Worm (Caenorhabditis elegans): ENCODE results near the gene twk-33.

Gene twk-33

DNA sequence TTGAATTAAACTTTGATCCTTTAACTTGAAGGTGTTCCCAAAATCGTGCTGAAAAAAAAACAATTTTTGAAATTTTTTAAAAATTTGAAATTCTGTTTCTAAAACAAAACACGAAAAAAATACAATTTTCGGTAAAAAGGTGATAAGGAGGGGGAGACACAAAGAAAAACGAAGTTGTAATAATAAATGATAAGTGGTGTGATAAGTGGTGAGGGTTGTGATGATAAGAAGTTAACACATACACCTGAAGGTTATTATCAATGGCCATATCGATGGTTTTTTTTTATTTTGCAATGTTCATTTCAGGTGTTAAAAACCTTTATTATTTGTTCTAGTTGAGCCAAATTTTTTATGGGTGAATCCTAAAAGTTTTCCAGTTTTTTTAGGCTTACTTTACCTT lies at the start of gene twk-33:
twk-33 (minus strand) TSS at position 48 of the 400 bp plus-strand sequence.
- TF ChIP-seq dmd-4 (tag; optimal IDR thresholded peaks at IDR 0.05) = no peak
- no peak for TF ChIP-seq ztf-4 (tag; optimal IDR thresholded peaks at IDR 0.05)
- no peak for TF ChIP-seq C34F6.9 (tag; optimal IDR thresholded peaks at IDR 0.05)
- TF ChIP-seq unc-39 (tag; optimal IDR thresholded peaks at IDR 0.05) = no peak
- no peak for TF ChIP-seq lsy-2 (tag; optimal IDR thresholded peaks at IDR 0.05)
- TF ChIP-seq ztf-11 (tag; optimal IDR thresholded peaks at IDR 0.05) = no peak
- TF ChIP-seq ama-1 (optimal IDR thresholded peaks at IDR 0.05) = no peak
- TF ChIP-seq fos-1 (tag; optimal IDR thresholded peaks at IDR 0.05) = peak; percentile 91
- no peak for TF ChIP-seq Y55F3AM.14 (GFP tag; optimal IDR thresholded peaks at IDR 0.05)
- TF ChIP-seq nhr-237 (tag; optimal IDR thresholded peaks at IDR 0.05) = no peak
- no peak for TF ChIP-seq mbf-1 (tag; optimal IDR thresholded peaks at IDR 0.05)
- TF ChIP-seq elt-1 (tag; optimal IDR thresholded peaks at IDR 0.05) = no peak
- peak; percentile 15 for TF ChIP-seq crh-2 (tag; optimal IDR thresholded peaks at IDR 0.05)
- no peak for TF ChIP-seq F13H6.1 (tag; optimal IDR thresholded peaks at IDR 0.05)
- no peak for TF ChIP-seq R02D3.7 (tag; optimal IDR thresholded peaks at IDR 0.05)
- no peak for TF ChIP-seq ceh-16 (tag; optimal IDR thresholded peaks at IDR 0.05)
- TF ChIP-seq nhr-25 (tag; optimal IDR thresholded peaks at IDR 0.05) = no peak
- peak; percentile 51 for TF ChIP-seq gmeb-1 (tag; optimal IDR thresholded peaks at IDR 0.05)
- no peak for TF ChIP-seq unc-55 (GFP tag; optimal IDR thresholded peaks at IDR 0.05)
- TF ChIP-seq mdl-1 (tag; optimal IDR thresholded peaks at IDR 0.05) = no peak

ce11 chrV:17755592-17755991 lies 41.4 kb upstream of the twk-33 start, which contains the start of gene pgp-9:
pgp-9 (plus strand) TSS chrV:17755892.
- TF ChIP-seq fos-1 (tag; optimal IDR thresholded peaks at IDR 0.05) (no peak), nhr-23 (tag; optimal IDR thresholded peaks at IDR 0.05) (no peak), ceh-16 (tag; optimal IDR thresholded peaks at IDR 0.05) (no peak), R02D3.7 (tag; optimal IDR thresholded peaks at IDR 0.05) (no peak), peb-1 (tag; optimal IDR thresholded peaks at IDR 0.05) (no peak), unc-39 (tag; optimal IDR thresholded peaks at IDR 0.05) (no peak), lin-11 (tag; optimal IDR thresholded peaks at IDR 0.05) (no peak), nhr-25 (tag; optimal IDR thresholded peaks at IDR 0.05) (no peak), mbf-1 (tag; optimal IDR thresholded peaks at IDR 0.05) (no peak), nhr-12 (tag; optimal IDR thresholded peaks at IDR 0.05) (no peak), sma-3 (GFP tag; optimal IDR thresholded peaks at IDR 0.05) (no peak), F13H6.1 (tag; optimal IDR thresholded peaks at IDR 0.05) (no peak), ZK546.5 (tag; optimal IDR thresholded peaks at IDR 0.05) (no peak), ztf-4 (tag; optimal IDR thresholded peaks at IDR 0.05) (no peak), nhr-129 (tag; optimal IDR thresholded peaks at IDR 0.05) (no peak), nhr-10 (tag; optimal IDR thresholded peaks at IDR 0.05) (no peak), unc-55 (GFP tag; optimal IDR thresholded peaks at IDR 0.05) (no peak), ztf-1 (GFP tag; conservative IDR thresholded peaks at IDR 0.05) (no peak)

DNA sequence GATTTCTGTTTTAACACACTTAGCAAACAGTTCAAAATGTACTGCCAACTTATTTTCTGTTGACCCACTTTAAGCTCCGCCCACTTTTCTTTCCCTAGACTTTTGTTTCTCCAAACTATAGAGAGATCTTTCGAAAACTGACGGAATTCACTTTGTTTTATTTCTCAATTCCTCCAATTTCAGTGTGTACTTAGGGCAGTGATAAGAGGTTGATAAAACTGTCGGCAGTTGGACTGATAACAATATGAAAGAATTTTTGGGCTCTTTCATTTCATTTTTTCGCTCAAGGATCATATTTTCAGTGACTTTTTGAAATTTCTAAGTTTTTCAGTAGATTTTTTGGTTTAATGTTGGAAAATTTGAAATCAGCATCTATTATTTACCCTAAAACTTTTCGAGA lies 40.8 kb upstream of the twk-33 start:
- TF ChIP-seq nhr-129 (tag; optimal IDR thresholded peaks at IDR 0.05) (no peak), unc-62 (GFP tag; optimal IDR thresholded peaks at IDR 0.05) (no peak), fos-1 (tag; optimal IDR thresholded peaks at IDR 0.05) (peak; percentile 59), sma-9 (GFP tag; optimal IDR thresholded peaks at IDR 0.05) (peak; percentile 38), sma-9 (tag; optimal IDR thresholded peaks at IDR 0.05) (no peak), mab-5 (tag; optimal IDR thresholded peaks at IDR 0.05) (no peak)

DNA sequence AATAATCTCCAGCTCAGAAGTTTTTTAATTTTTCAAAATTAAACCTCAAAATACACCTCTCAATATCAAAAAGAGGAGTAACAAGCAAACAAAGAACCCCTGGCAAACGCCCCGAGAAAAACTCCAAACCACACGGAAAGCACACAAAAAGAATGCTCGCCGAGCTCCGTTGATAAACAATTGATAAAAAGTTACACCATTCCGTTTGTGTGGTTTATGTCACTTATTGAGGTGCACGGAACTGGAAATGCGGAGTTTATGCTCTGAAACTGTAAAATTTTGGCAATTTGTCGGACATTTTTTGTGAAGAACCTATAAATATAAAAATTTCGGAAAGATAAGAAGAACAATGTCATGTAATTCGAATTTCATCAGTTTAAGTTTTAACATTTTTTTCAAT lies 38.2 kb upstream of the twk-33 start:
- no peak for TF ChIP-seq peb-1 (tag; optimal IDR thresholded peaks at IDR 0.05)
- no peak for TF ChIP-seq dmd-4 (tag; optimal IDR thresholded peaks at IDR 0.05)
- TF ChIP-seq sma-9 (GFP tag; optimal IDR thresholded peaks at IDR 0.05) = peak; percentile 33
- TF ChIP-seq sma-9 (tag; optimal IDR thresholded peaks at IDR 0.05) = no peak
- TF ChIP-seq ceh-82 (tag; optimal IDR thresholded peaks at IDR 0.05) = no peak
- no peak for TF ChIP-seq mbf-1 (tag; optimal IDR thresholded peaks at IDR 0.05)
- no peak for TF ChIP-seq mdl-1 (tag; optimal IDR thresholded peaks at IDR 0.05)
- TF ChIP-seq fos-1 (tag; optimal IDR thresholded peaks at IDR 0.05) = peak; percentile 75
- TF ChIP-seq ztf-1 (GFP tag; conservative IDR thresholded peaks at IDR 0.05) = no peak
- no peak for TF ChIP-seq snpc-4 (tag; optimal IDR thresholded peaks at IDR 0.05)
- peak; percentile 42 for TF ChIP-seq crh-2 (tag; optimal IDR thresholded peaks at IDR 0.05)
- peak; percentile 18 for TF ChIP-seq gmeb-1 (tag; optimal IDR thresholded peaks at IDR 0.05)
- no peak for TF ChIP-seq lin-13 (GFP tag; optimal IDR thresholded peaks at IDR 0.05)
- TF ChIP-seq ceh-16 (tag; optimal IDR thresholded peaks at IDR 0.05) = no peak
